Worm (Caenorhabditis elegans) whole organism, L4 larva: ENCODE results near the gene math-4.

Source experiments
- F44E2.7 ChIP-seq: fragments of 200-800 bp; sonication (Bioruptor generic); IDR thresholded peaks from 2 replicates; pipeline ENCODE4 v2.1.2; 2022; ENCODE audit warnings: missing genetic modification characterization, missing compliant biosample characterization
- R02D3.7 ChIP-seq: fragments of 150-350 bp; sonication (generic microtip); optimal IDR thresholded peaks from 3 replicates; lab custom pipeline; 2014; ENCODE audit warnings: missing biosample characterization, missing genetic modification characterization
- fos-1 ChIP-seq: fragments of 150-350 bp; optimal IDR thresholded peaks from 2 replicates; lab custom pipeline; 2014; ENCODE audit warnings: missing biosample characterization, missing genetic modification characterization
- jun-1 ChIP-seq: fragments of 150-350 bp; optimal IDR thresholded peaks from 2 replicates; lab custom pipeline; 2014; ENCODE audit warnings: missing biosample characterization, missing genetic modification reagents, missing genetic modification characterization
- lsy-2 ChIP-seq, 2 experiments: fragments of 150-350 bp in 1 of 2; sonication (generic microtip) in 1 of 2; optimal IDR thresholded peaks; 2 replicates each; lab custom pipeline; 2014 to 2017; ENCODE audit warnings: missing biosample characterization in 2 of 2, missing genetic modification characterization in 2 of 2
- nhr-237 ChIP-seq: sonication (generic microtip); optimal IDR thresholded peaks from 2 replicates; lab custom pipeline; 2017; ENCODE audit warnings: missing biosample characterization, missing genetic modification characterization
- nhr-76 ChIP-seq: fragments of 150-350 bp; optimal IDR thresholded peaks from 2 replicates; lab custom pipeline; 2014; ENCODE audit warnings: missing biosample characterization, missing genetic modification characterization
- snpc-4 ChIP-seq: fragments of 150-350 bp; optimal IDR thresholded peaks from 2 replicates; lab custom pipeline; 2014; ENCODE audit warnings: missing biosample characterization, missing genetic modification characterization

DNA sequence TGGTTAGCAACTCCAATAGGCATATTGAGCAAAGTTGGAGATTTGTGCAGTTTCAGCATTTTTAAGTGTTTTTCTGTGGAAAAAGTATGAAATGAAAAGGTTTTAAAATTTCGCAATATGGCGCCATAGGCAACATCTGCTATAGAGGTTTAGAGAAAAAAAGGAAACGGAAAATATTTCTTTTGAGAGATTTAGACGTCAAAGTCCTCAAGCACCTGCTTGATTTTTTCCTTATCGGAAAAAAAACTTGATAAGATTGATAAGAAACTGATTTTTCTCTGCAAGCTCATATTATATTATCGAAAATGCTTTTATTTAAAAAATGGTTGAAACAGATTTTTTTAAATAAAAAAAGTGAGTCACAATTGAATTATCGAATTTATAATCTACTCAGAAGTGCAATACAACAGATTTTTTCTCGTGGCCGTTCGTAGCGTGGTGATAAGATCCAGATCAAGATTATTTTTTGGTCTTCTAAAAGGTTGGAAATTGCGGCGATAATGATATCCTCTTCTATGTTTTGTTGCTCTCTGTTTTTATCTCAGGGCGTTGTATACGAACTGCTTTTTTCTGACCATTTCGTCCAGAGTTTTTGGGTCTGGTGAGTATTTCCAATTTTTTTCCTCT is 37.7 kb upstream of the math-4 start, which contains the start of gene fbxc-19:
- TF ChIP-seq lsy-2 (tag; optimal IDR thresholded peaks at IDR 0.05; lab: Kevin White, UChicago), result no peak
- TF ChIP-seq nhr-76 (tag; lab: Kevin White, UChicago), result no peak
- TF ChIP-seq snpc-4, result no peak
- no peak for TF ChIP-seq F44E2.7 (GFP tag; lab: Robert Waterston, UW)
- peak; percentile 40 for TF ChIP-seq jun-1
- TF ChIP-seq nhr-237 (tag; lab: Kevin White, UChicago), result no peak
- TF ChIP-seq R02D3.7, result no peak
- no peak for TF ChIP-seq fos-1 (tag; lab: Kevin White, UChicago)
